Fruit fly (Drosophila melanogaster) whole organism, wandering third instar larva: ENCODE data around the gene Hip1.

Experiments used
- Mio ChIP-seq: sonication (Bioruptor generic); optimal IDR thresholded peaks from 2 replicates; lab custom pipeline; 2016; ENCODE audit warnings: missing biosample characterization, missing genetic modification characterization
- Rel ChIP-seq, 2 experiments: fragments of 200-800 bp; sonication (Bioruptor generic) in 1 of 2; optimal IDR thresholded peaks; 2 replicates in 1 of 2; 3 replicates in 1 of 2; lab custom pipeline; 2016 to 2019; ENCODE audit warnings: mild to moderate bottlenecking in 2 of 2, missing biosample characterization in 2 of 2, missing genetic modification characterization in 2 of 2, moderate library complexity in 1 of 2
- foxo ChIP-seq, 2 experiments: fragments of 200-800 bp; sonication (Bioruptor generic); optimal IDR thresholded peaks; 2 replicates in 1 of 2; 3 replicates in 1 of 2; lab custom pipeline; 2016 to 2017; ENCODE audit warnings: missing biosample characterization in 2 of 2, missing genetic modification characterization in 2 of 2
- pan ChIP-seq: fragments of >200 bp; optimal IDR thresholded peaks from 2 replicates; lab custom pipeline; 2017
- psq ChIP-seq: fragments of 200-800 bp; sonication (Bioruptor generic); optimal IDR thresholded peaks from 3 replicates; lab custom pipeline; 2017; ENCODE audit warnings: missing biosample characterization, mild to moderate bottlenecking, missing genetic modification characterization, moderate library complexity

DNA sequence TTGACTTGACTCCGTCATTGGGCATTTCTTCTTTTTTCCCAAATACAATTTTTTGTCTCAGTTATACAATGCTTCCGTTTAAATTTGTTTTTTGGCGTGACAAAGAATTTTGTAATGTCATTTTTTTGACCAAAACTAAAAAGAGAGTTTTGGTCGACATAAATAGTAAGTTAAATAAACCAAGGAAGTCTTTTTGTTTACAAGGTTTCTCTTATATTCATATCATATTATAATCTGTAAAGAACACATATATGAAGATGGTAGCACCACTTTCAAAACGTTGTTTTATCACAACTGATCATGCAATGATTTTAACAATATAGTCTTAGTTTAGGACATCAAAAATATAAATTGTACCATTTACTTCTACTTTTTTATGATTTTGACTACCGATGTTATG is 7.6 kb upstream of the Hip1 start, which contains the start of the genes CG10969 and CG17666:
- TF ChIP-seq pan = no peak
- no peak for TF ChIP-seq Mio (GFP tag; lab: Kevin White, UChicago)
- TF ChIP-seq foxo (GFP tag; optimal IDR thresholded peaks at IDR 0.05; lab: Kevin White, UChicago) = no peak
- no peak for TF ChIP-seq Rel (GFP tag; optimal IDR thresholded peaks at IDR 0.05; lab: Kevin White, UChicago)
- TF ChIP-seq Rel (tag; optimal IDR thresholded peaks at IDR 0.05; lab: Kevin White, UChicago) = no peak
- TF ChIP-seq psq = no peak
